Fruit fly (Drosophila melanogaster) whole organism, larva: Measurements from ENCODE around the gene CG13653.
A peak's percentile ranks its signal among the peaks of the same experiment; 100 is the strongest.

Source experiments
- noc ChIP-seq: fragments of 200-800 bp; sonication (Bioruptor generic); optimal IDR thresholded peaks from 3 replicates; lab custom pipeline; 2019; ENCODE audit warnings: missing biosample characterization, mild to moderate bottlenecking, missing genetic modification characterization, moderate library complexity

CG13653 gene

DNA sequence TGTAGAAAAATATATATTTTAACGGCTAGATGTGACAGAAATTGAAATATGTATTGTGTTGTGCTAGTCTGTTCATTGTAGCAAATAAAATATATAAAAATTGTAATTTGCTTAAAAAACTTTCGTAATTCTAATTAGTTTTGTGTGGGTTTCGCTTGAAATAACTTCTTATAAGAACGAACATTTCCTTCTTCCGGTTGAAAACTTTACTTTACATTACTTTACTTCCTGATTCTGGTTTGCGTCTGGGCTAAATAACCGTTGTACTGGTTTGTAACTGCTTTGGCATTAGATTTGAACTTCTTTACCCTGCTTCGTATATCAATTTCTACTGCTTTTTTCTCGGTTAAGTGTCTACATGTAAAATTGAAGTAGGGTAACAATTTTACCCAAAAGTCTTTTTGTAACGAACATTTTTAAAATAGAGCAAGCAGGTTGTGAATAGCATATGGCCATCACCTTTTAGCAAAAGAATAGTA, 1.6 kb upstream of the CG13653 start, which contains the start of gene lobo:
Gene lobo, minus strand, starts transcription at position 51 of the 479 bp plus-strand sequence.
- TF ChIP-seq noc (tag; lab: Kevin White, UChicago): no peak

dm6 chr3R:25199321-25199868, 4.1 kb downstream of the CG13653 start, which contains the start of gene CG13654:
TSS of gene CG13654 (plus strand) at chr3R:25199818.
- TF ChIP-seq noc (tag; lab: Kevin White, UChicago): no peak

- no peak for TF ChIP-seq noc (tag; lab: Kevin White, UChicago)
Observed at dm6 chr3R:25205413-25205977, 10.2 kb downstream of the CG13653 start.

dm6 chr3R:25207405-25208003, 12.2 kb downstream of the CG13653 start:
- peak; percentile 74 for TF ChIP-seq noc (tag; lab: Kevin White, UChicago)

DNA sequence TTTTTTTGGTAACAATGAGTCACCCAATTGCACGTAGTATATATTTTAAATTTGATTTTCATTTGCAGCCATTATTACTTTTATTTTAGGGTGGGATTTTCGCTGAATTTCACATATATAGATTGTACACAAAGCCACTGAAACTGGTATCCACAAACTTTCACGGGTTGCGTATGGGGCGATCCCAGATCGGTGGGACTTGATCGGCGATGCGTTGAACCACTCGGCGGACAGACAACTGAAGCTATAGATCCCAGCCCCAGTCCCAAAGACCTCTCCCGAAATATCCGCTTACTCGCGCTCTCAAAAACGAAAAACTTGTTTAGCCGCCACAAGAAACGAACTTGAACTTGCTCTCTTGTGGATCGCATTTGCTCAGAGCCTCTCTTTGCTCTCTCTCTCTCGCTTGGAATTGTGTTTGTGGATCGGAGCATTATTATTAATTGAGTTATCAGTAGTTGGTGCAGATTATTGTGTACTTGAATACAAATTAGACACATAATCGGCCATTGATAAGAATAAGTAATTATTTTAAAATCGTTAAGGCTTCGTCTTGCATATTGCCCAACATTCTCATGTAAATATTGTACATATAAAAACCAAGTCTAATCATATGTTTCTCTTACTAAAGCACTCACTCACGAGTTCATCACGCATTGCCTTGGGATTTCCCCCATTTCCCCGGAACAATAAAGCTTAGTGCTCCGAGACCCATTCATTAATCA, 12.9 kb downstream of the CG13653 start, which contains the start of gene Cad96Ca:
Gene Cad96Ca, minus strand, starts transcription at position 242 of the 725 bp plus-strand sequence.
- TF ChIP-seq noc (tag; lab: Kevin White, UChicago): no peak

- no peak for TF ChIP-seq noc (tag; lab: Kevin White, UChicago)
Observed at dm6 chr3R:25208767-25209075, 13.4 kb downstream of the CG13653 start.

DNA sequence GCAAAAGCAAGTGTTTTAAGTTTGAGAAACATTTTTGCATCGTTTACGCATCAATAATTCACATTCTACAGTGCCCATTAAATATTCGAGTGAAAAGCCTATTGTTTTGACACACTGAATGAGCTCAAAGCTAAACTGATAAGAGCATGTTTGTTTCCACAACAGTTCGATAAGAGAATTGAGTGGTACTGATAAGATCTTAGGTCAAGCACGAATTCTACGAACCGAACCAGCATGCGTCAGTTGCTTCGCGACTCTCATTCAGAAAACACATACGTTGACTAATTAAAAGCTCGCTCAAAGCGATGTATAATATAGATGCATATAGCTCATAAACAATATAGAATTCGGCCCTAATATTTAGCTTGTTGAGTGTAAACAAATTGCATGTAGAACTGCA, 13.9 kb downstream of the CG13653 start:
- no peak for TF ChIP-seq noc (tag; lab: Kevin White, UChicago)

DNA sequence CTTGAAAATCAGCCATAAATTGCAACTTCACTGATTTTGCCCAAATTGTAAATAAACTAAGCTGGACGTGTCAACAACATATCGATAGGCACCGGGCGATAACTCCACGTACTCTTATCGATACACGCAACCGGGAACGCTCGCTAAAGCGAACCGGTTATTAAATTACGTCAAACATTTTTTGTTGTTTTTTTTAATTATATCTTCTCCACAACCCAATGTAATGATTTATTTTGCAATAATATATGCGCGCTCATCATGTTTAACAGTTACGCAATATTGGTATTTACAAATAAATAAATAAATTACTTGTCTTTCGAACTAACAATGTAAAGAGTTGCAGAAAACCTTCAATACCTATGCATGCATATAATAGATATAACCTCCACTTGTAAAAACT, 19.8 kb downstream of the CG13653 start, which contains the start of gene Saysd1:
Gene Saysd1, minus strand, starts transcription at position 66 of the 400 bp plus-strand sequence.
- TF ChIP-seq noc (tag; lab: Kevin White, UChicago): peak; percentile 64

- no peak for TF ChIP-seq noc (tag; lab: Kevin White, UChicago)
Observed at dm6 chr3R:25215997-25216396, 20.7 kb downstream of the CG13653 start, which contains the start of gene CG31106. TSS of gene CG31106 (plus strand) at chr3R:25216297.

dm6 chr3R:25219018-25219417, 23.7 kb downstream of the CG13653 start, which contains the start of gene CG31103:
TSS of gene CG31103 (plus strand) at chr3R:25219318.
- TF ChIP-seq noc (tag; lab: Kevin White, UChicago): no peak

- TF ChIP-seq noc (tag; lab: Kevin White, UChicago): no peak
Observed at dm6 chr3R:25221203-25221807, 26.0 kb downstream of the CG13653 start, which contains the start of gene Alg9. TSS of gene Alg9 (plus strand) at chr3R:25221589.

- TF ChIP-seq noc (tag; lab: Kevin White, UChicago): no peak
Observed at dm6 chr3R:25225483-25225882, 30.2 kb downstream of the CG13653 start.

DNA sequence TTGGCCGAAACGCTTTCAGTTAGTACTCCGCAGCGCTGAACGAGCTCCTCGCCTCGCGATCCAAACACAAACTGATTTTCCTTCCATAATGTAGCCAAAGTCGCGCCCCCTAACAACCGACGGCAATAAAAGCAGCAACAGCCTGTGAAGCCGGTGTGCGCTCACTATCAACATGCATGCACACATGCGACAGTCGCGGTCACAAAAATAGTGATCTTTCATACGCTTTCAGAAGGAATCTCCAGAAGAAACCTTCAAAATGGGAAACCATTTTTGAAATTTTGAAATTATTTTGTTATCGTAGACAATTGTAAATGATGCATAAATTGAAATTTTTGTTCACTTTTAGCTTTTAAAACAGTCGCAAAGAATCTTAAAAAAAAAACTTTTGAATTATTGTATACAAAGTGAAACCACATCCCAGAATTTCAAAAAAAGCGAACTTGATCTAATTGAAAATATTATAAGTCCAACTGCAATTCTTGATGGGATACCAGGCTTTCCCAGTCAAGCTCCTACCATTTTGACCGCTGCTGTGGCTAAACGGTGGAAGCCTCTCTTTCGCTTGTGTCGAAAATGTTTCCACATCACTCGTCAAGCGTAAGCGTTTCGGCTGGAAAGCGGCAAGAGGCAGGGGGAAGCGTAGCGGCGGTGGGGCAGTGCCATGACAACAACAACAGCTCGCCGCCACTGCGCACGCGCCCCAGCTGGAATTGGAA, 37.1 kb downstream of the CG13653 start, which contains the start of gene Cad96Cb:
Gene Cad96Cb, minus strand, starts transcription at position 51 of the 719 bp plus-strand sequence.
- TF ChIP-seq noc (tag; lab: Kevin White, UChicago): no peak

dm6 chr3R:25235362-25235761, 40.0 kb downstream of the CG13653 start, which contains the start of gene Sil1:
TSS of gene Sil1 (minus strand) at chr3R:25235529.
- no peak for TF ChIP-seq noc (tag; lab: Kevin White, UChicago)

- TF ChIP-seq noc (tag; lab: Kevin White, UChicago): no peak
Observed at dm6 chr3R:25236121-25236520, 40.8 kb downstream of the CG13653 start.
